Worm (Caenorhabditis elegans) whole organism, early embryonic: ENCODE measurements around the gene C12D8.20.
A peak's percentile ranks its signal among the peaks of the same experiment; 100 is the strongest.

Experiments
- B0310.2 ChIP-seq: sonication (generic microtip); optimal IDR thresholded peaks from 2 replicates; lab custom pipeline; 2016; ENCODE audit warnings: mild to moderate bottlenecking, missing genetic modification characterization, missing compliant biosample characterization
- F13C5.2 ChIP-seq: sonication (generic microtip); optimal IDR thresholded peaks from 2 replicates; lab custom pipeline; 2017; ENCODE audit warnings: mild to moderate bottlenecking, missing genetic modification characterization, inconsistent platforms, missing compliant biosample characterization
- aly-1 ChIP-seq: sonication (generic microtip); optimal IDR thresholded peaks from 2 replicates; lab custom pipeline; 2016; ENCODE audit warnings: missing genetic modification characterization, missing compliant biosample characterization
- ama-1 ChIP-seq: fragments of 150-350 bp; optimal IDR thresholded peaks from 2 replicates; lab custom pipeline; 2014
- ceh-13 ChIP-seq: fragments of 200-800 bp; sonication (Bioruptor generic); optimal IDR thresholded peaks from 2 replicates; lab custom pipeline; 2018; ENCODE audit warnings: mild to moderate bottlenecking, missing genetic modification characterization, missing compliant biosample characterization
- ceh-36 ChIP-seq: sonication (generic microtip); optimal IDR thresholded peaks from 2 replicates; lab custom pipeline; 2016; ENCODE audit warnings: missing genetic modification characterization, inconsistent platforms, missing compliant biosample characterization
- ets-7 ChIP-seq: sonication (generic microtip); optimal IDR thresholded peaks from 2 replicates; lab custom pipeline; 2016; ENCODE audit warnings: missing genotype, missing genetic modification characterization, missing compliant biosample characterization
- flt-1 ChIP-seq: fragments of 200-800 bp; sonication (Bioruptor generic); IDR thresholded peaks from 2 replicates; pipeline ENCODE4 v1.3.6; 2022; ENCODE audit warnings: missing genetic modification characterization, missing compliant biosample characterization
- hmbx-1 ChIP-seq: sonication (generic microtip); optimal IDR thresholded peaks from 2 replicates; lab custom pipeline; 2016; ENCODE audit warnings: mild to moderate bottlenecking, missing genetic modification characterization, missing compliant biosample characterization
- hmg-4 ChIP-seq: fragments of 200-800 bp; sonication (Bioruptor generic); optimal IDR thresholded peaks from 2 replicates; lab custom pipeline; 2018; ENCODE audit warnings: mild to moderate bottlenecking, missing genetic modification characterization, missing compliant biosample characterization
- hnd-1 ChIP-seq: sonication (generic microtip); optimal IDR thresholded peaks from 2 replicates; lab custom pipeline; 2016; ENCODE audit warnings: missing genetic modification characterization, missing compliant biosample characterization
- pes-1 ChIP-seq: fragments of 200-800 bp; sonication (Bioruptor generic); IDR thresholded peaks from 2 replicates; pipeline ENCODE4 v1.3.6; 2022; ENCODE audit warnings: missing genetic modification reagents, missing genetic modification characterization, missing compliant biosample characterization
- scrt-1 ChIP-seq: fragments of 200-800 bp; sonication (Bioruptor generic); IDR thresholded peaks from 2 replicates; pipeline ENCODE4 v1.3.6; 2022; ENCODE audit warnings: missing genetic modification characterization, missing compliant biosample characterization
- sea-1 ChIP-seq: fragments of 200-800 bp; sonication (Bioruptor generic); conservative IDR thresholded peaks from 2 replicates; pipeline ENCODE4 v1.3.6; 2022; ENCODE audit warnings: missing genetic modification characterization, missing compliant biosample characterization
- tbx-11 ChIP-seq: fragments of 200-800 bp; sonication (Bioruptor generic); IDR thresholded peaks from 2 replicates; pipeline ENCODE4 v1.3.6; 2022; ENCODE audit warnings: missing genetic modification characterization, missing compliant biosample characterization
- tbx-37 ChIP-seq: fragments of 200-800 bp; sonication (Bioruptor generic); conservative IDR thresholded peaks from 2 replicates; pipeline ENCODE4 v1.3.6; 2022; ENCODE audit warnings: missing genetic modification reagents, missing genetic modification characterization, missing compliant biosample characterization
- tra-4 ChIP-seq: sonication (generic microtip); optimal IDR thresholded peaks from 2 replicates; lab custom pipeline; 2017; ENCODE audit warnings: missing genetic modification characterization, missing compliant biosample characterization

C12D8.20 gene

ce11 chrV:10237171-10237570 lies 15.1 kb downstream of the C12D8.20 start:
- TF ChIP-seq tra-4 (tag; lab: Kevin White, UChicago): no peak
- no peak for TF ChIP-seq hmbx-1 (tag; lab: Kevin White, UChicago)
- no peak for TF ChIP-seq B0310.2 (tag; lab: Kevin White, UChicago)
- TF ChIP-seq tbx-37 (GFP tag; lab: Robert Waterston, UW): no peak
- no peak for TF ChIP-seq ceh-13 (GFP tag; lab: Kevin White, UChicago)
- no peak for TF ChIP-seq hnd-1 (tag; lab: Kevin White, UChicago)
- TF ChIP-seq ceh-36 (tag; lab: Kevin White, UChicago): no peak
- TF ChIP-seq F13C5.2 (tag; lab: Kevin White, UChicago): no peak
- TF ChIP-seq sea-1 (GFP tag; lab: Robert Waterston, UW): no peak
- no peak for TF ChIP-seq ets-7
- no peak for TF ChIP-seq pes-1 (GFP tag; lab: Robert Waterston, UW)
- TF ChIP-seq hmg-4 (GFP tag; lab: Kevin White, UChicago): no peak
- TF ChIP-seq aly-1: no peak
- no peak for TF ChIP-seq flt-1 (GFP tag; lab: Robert Waterston, UW)
- no peak for TF ChIP-seq ama-1 (lab: Kevin White, UChicago)
- TF ChIP-seq scrt-1 (GFP tag; lab: Robert Waterston, UW): no peak
- no peak for TF ChIP-seq tbx-11 (GFP tag; lab: Robert Waterston, UW)

DNA sequence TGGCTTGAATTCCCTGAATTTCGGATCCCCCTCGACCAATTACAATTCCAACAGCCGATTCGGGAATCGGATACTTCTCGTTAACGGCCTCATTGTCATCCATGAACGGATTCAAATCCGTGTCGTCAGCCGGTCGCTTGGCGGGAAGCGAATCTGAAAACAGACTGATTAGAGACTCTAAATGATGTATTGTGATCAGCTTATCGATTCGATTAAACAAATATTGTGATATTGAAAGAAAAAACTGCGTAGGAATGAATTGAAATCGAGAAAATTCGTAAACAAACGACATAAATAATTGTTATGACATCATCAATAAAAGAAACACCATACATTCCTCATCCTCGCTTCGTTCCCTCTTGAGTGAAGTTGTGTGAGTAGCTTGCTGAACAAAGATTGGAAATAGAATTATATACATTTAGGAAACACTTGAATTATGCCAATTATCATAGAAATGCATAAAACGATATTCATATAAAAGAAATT lies 15.9 kb downstream of the C12D8.20 start:
- no peak for TF ChIP-seq scrt-1 (GFP tag; lab: Robert Waterston, UW)
- no peak for TF ChIP-seq tra-4 (tag; lab: Kevin White, UChicago)
- no peak for TF ChIP-seq ets-7
- no peak for TF ChIP-seq pes-1 (GFP tag; lab: Robert Waterston, UW)
- no peak for TF ChIP-seq hmbx-1 (tag; lab: Kevin White, UChicago)
- no peak for TF ChIP-seq ceh-13 (GFP tag; lab: Kevin White, UChicago)
- TF ChIP-seq hnd-1 (tag; lab: Kevin White, UChicago): no peak
- TF ChIP-seq sea-1 (GFP tag; lab: Robert Waterston, UW): no peak
- no peak for TF ChIP-seq ceh-36 (tag; lab: Kevin White, UChicago)
- TF ChIP-seq aly-1: no peak
- no peak for TF ChIP-seq ama-1 (lab: Kevin White, UChicago)
- TF ChIP-seq tbx-37 (GFP tag; lab: Robert Waterston, UW): no peak
- no peak for TF ChIP-seq B0310.2 (tag; lab: Kevin White, UChicago)

DNA sequence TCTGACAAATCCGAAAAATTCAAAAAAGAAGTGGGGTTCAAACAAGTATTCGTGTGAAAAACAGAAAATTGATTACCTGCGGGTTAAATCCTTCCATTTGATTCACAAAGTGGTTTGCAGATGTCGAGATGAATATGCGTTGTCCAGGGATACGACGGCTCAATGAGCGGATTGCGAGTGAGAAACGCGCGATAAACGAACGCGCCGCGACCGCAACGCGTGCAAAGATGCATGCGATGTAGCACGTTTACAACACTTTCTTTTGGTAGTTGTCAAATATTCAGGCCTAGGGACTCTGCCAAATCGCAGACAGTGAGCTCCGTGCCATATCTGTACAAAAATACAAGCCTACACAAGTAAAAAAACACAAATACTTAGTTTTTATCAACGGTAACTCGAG lies 16.6 kb downstream of the C12D8.20 start, which contains the start of gene fubl-1:
TSS of gene fubl-1 (minus strand) at position 202 of the 400 bp plus-strand sequence.
- TF ChIP-seq ets-7: no peak
- TF ChIP-seq sea-1 (GFP tag; lab: Robert Waterston, UW): no peak
- TF ChIP-seq hmg-4 (GFP tag; lab: Kevin White, UChicago): peak; percentile 37
- TF ChIP-seq flt-1 (GFP tag; lab: Robert Waterston, UW): no peak
- no peak for TF ChIP-seq scrt-1 (GFP tag; lab: Robert Waterston, UW)

- TF ChIP-seq tbx-11 (GFP tag; lab: Robert Waterston, UW) (no peak), sea-1 (GFP tag; lab: Robert Waterston, UW) (no peak), ama-1 (lab: Kevin White, UChicago) (no peak), ceh-13 (GFP tag; lab: Kevin White, UChicago) (no peak), pes-1 (GFP tag; lab: Robert Waterston, UW) (no peak), scrt-1 (GFP tag; lab: Robert Waterston, UW) (no peak), hmg-4 (GFP tag; lab: Kevin White, UChicago) (no peak), ets-7 (no peak), tra-4 (tag; lab: Kevin White, UChicago) (no peak), ceh-36 (tag; lab: Kevin White, UChicago) (no peak), B0310.2 (tag; lab: Kevin White, UChicago) (no peak), flt-1 (GFP tag; lab: Robert Waterston, UW) (no peak), tbx-37 (GFP tag; lab: Robert Waterston, UW) (no peak), hmbx-1 (tag; lab: Kevin White, UChicago) (no peak), aly-1 (no peak), F13C5.2 (tag; lab: Kevin White, UChicago) (no peak)
These were observed 17.8 kb downstream of the C12D8.20 start, which contains the start of gene fipr-8 for ce11 chrV:10239861-10240260. Gene fipr-8, minus strand, starts transcription at chrV:10239961.

DNA sequence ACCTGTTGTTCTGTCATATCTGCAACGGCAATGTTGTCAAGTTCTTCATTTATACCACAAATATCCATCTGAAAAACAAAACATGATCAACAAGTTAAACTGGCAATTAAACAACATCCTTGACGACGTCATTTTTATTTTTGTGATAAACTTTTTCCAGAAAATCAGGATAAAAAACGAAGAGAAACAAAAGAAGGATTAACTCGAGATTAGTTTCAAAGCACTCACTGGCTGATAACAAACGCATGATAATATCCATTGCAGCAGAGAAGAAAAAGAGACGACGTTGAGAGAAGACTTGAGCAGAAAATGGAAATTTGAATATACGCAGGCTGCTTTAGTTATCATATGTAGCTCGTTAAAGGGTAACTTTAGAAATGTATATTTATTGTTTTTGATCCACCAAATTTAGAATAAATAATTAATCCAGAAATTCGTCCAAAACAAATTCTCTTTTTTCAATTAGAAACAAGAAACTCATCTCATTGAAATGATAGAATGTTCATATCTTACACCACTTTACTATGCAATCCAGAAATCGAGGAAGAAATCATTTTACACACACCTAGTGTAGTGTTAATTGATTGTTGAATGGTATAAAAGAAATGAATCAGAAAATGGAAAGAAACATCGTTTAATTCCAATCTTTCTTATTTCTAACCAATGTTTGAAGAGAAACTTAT lies 19.2 kb downstream of the C12D8.20 start, which contains the start of the genes C12D8.21 and col-148:
TSS of gene C12D8.21 (minus strand) at position 68 of the 683 bp plus-strand sequence.
TSS of gene col-148 (plus strand) at position 633 of the 683 bp plus-strand sequence.
- TF ChIP-seq aly-1: no peak
- TF ChIP-seq scrt-1 (GFP tag; lab: Robert Waterston, UW): no peak
- TF ChIP-seq pes-1 (GFP tag; lab: Robert Waterston, UW): no peak
- no peak for TF ChIP-seq B0310.2 (tag; lab: Kevin White, UChicago)
- no peak for TF ChIP-seq F13C5.2 (tag; lab: Kevin White, UChicago)
- TF ChIP-seq hmbx-1 (tag; lab: Kevin White, UChicago): no peak
- TF ChIP-seq tbx-37 (GFP tag; lab: Robert Waterston, UW): no peak
- TF ChIP-seq flt-1 (GFP tag; lab: Robert Waterston, UW): no peak
- TF ChIP-seq ets-7: no peak
- TF ChIP-seq ceh-36 (tag; lab: Kevin White, UChicago): no peak
- TF ChIP-seq tbx-11 (GFP tag; lab: Robert Waterston, UW): no peak
- no peak for TF ChIP-seq sea-1 (GFP tag; lab: Robert Waterston, UW)

ce11 chrV:10243105-10243504 lies 21.0 kb downstream of the C12D8.20 start, which contains the start of gene C12D8.9:
Gene C12D8.9, minus strand, starts transcription at chrV:10243205.
- TF ChIP-seq hmg-4 (GFP tag; lab: Kevin White, UChicago) (no peak), tra-4 (tag; lab: Kevin White, UChicago) (no peak), B0310.2 (tag; lab: Kevin White, UChicago) (no peak), scrt-1 (GFP tag; lab: Robert Waterston, UW) (no peak), hmbx-1 (tag; lab: Kevin White, UChicago) (no peak), sea-1 (GFP tag; lab: Robert Waterston, UW) (no peak), tbx-37 (GFP tag; lab: Robert Waterston, UW) (no peak), F13C5.2 (tag; lab: Kevin White, UChicago) (no peak), aly-1 (no peak)
